Fruit fly (Drosophila melanogaster): ENCODE measurements around the gene Hsc70-1.
A peak's percentile ranks its signal among the peaks of the same experiment; 100 is the strongest.

Gene Hsc70-1

DNA sequence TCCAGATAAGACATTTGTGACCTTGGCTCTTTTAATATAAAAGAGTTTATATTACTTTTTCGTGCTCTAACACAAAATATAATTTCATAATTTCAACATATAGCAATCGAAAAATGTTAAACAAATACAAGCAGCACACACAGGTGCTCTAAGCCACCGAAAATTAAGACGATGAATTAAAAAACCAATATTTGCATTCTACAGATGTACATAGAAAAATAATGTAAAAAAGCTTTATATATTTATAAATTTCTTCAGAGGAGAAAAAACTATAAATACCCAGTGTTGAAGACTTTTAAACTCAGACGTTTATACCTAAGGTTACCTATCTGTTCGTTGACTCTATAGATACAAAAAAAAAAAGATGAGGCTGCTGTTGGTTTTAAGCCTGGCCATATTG is 13.7 kb downstream of the Hsc70-1 start, which contains the start of gene CG9040:
TSS of gene CG9040 (plus strand) at position 301 of the 400 bp plus-strand sequence.
- TF ChIP-seq CG18599 (GFP tag; optimal IDR thresholded peaks at IDR 0.05) (peak; percentile 21), zfh2 (GFP tag; optimal IDR thresholded peaks at IDR 0.05) (no peak), lab (GFP tag; optimal IDR thresholded peaks at IDR 0.05) (peak; percentile 41), CG1024 (GFP tag; IDR thresholded peaks at IDR 0.05) (no peak)

DNA sequence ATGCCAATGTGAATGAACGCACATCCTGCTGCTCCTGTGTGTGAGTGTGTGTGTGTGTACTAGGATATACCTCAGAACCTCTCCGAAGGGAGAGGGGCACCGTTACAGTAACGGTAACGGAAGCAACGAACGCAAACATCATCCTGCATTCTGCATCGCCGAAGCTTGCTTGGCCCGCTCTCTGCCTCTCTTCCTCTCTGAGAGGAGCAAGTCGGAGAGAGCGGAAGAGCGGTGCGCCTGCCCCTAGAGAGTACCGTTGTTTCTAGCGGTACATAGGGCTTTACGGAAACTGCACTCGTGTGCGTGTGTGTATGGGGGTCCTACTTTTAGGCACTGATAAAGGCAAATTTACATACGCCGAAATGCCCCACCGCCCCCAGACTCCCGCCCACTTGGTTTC is 17.5 kb downstream of the Hsc70-1 start:
- TF ChIP-seq CG11456 (GFP tag; IDR thresholded peaks at IDR 0.05) (0 out of 3 replicates have a peak, but pooled peaks have one; percentile 27), chinmo (GFP tag; IDR thresholded peaks at IDR 0.05; ENCODE audit: partially characterized antibody) (0 out of 4 replicates have a peak, but pooled peaks have one; percentile 22), gcm (GFP tag; optimal IDR thresholded peaks at IDR 0.05) (no peak), Oaz (GFP tag; IDR thresholded peaks at IDR 0.05) (0 out of 2 replicates have a peak, but pooled peaks have one; percentile 4), CG12659 (GFP tag; optimal IDR thresholded peaks at IDR 0.05) (no peak), CG31441 (GFP tag; IDR thresholded peaks at IDR 0.05) (no peak), NFAT (GFP tag; IDR thresholded peaks at IDR 0.05) (peak; percentile 18; the same call in 1 of the 2 replicates), Deaf1 (tag; optimal IDR thresholded peaks at IDR 0.05) (peak; percentile 45), Ets65A (GFP tag) (peak; percentile 64), Trl (optimal IDR thresholded peaks at IDR 0.05) (peak; percentile 31 to 58), Trl (GFP tag; optimal IDR thresholded peaks at IDR 0.05) (no peak), zfh2 (GFP tag; optimal IDR thresholded peaks at IDR 0.05) (no peak)

DNA sequence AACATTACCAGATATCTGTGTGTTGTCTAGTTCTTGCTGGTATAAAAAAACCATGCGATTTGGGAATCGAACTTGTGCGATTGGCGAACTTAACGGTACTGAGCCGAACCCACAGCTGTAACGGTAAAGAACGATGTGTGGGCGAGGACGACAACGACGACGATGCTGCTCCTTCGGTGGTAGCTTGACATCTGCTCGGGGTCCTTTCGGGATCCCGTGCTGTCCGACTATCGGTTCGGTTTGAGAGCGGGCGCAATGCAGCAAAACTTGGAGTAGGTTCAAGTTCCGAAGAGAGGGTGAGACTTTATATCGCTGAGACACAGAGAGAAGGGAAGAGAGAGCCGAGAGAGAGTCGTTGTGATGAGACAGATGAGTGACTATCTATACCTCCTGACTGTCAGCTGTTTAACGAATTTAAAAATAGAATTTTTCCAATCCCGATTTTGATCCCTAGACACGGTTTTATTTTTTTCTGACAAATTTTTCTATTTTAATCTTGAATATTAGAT is 19.4 kb downstream of the Hsc70-1 start, which contains the start of gene CG17364:
TSS of gene CG17364 (minus strand) at position 168 of the 509 bp plus-strand sequence.
- TF ChIP-seq yki (optimal IDR thresholded peaks at IDR 0.05) (peak; percentile 17), CG18476 (GFP tag; optimal IDR thresholded peaks at IDR 0.05) (no peak), Dip2 (GFP tag; IDR thresholded peaks at IDR 0.05) (no peak), Trl (optimal IDR thresholded peaks at IDR 0.05) (peak; percentile 69 to 72), Trl (GFP tag; optimal IDR thresholded peaks at IDR 0.05) (no peak), so (GFP tag; IDR thresholded peaks at IDR 0.05) (0 out of 3 replicates have a peak, but pooled peaks have one; percentile 22), BtbVII (GFP tag; optimal IDR thresholded peaks at IDR 0.05) (peak; percentile 10), maf-S (GFP tag; optimal IDR thresholded peaks at IDR 0.05) (no peak), inv (GFP tag; IDR thresholded peaks at IDR 0.05; ENCODE audit: partially characterized antibody) (no peak), CG5180 (GFP tag; optimal IDR thresholded peaks at IDR 0.05) (peak; percentile 5), Deaf1 (tag; optimal IDR thresholded peaks at IDR 0.05) (peak; percentile 96), CrebB (tag; optimal IDR thresholded peaks at IDR 0.05) (no peak), CG18599 (GFP tag; optimal IDR thresholded peaks at IDR 0.05) (peak; percentile 10), ci (GFP tag; IDR thresholded peaks at IDR 0.05) (0 out of 3 replicates have a peak, but pooled peaks have one; percentile 26), ab (GFP tag; optimal IDR thresholded peaks at IDR 0.05) (no peak), CG13894 (tag; optimal IDR thresholded peaks at IDR 0.05) (peak; percentile 8), CG32767 (GFP tag; IDR thresholded peaks at IDR 0.05) (no peak), zfh1 (GFP tag; IDR thresholded peaks at IDR 0.05) (0 out of 3 replicates have a peak, but pooled peaks have one; percentile 9), chinmo (GFP tag; IDR thresholded peaks at IDR 0.05; ENCODE audit: partially characterized antibody) (0 out of 4 replicates have a peak, but pooled peaks have one; percentile 48)

DNA sequence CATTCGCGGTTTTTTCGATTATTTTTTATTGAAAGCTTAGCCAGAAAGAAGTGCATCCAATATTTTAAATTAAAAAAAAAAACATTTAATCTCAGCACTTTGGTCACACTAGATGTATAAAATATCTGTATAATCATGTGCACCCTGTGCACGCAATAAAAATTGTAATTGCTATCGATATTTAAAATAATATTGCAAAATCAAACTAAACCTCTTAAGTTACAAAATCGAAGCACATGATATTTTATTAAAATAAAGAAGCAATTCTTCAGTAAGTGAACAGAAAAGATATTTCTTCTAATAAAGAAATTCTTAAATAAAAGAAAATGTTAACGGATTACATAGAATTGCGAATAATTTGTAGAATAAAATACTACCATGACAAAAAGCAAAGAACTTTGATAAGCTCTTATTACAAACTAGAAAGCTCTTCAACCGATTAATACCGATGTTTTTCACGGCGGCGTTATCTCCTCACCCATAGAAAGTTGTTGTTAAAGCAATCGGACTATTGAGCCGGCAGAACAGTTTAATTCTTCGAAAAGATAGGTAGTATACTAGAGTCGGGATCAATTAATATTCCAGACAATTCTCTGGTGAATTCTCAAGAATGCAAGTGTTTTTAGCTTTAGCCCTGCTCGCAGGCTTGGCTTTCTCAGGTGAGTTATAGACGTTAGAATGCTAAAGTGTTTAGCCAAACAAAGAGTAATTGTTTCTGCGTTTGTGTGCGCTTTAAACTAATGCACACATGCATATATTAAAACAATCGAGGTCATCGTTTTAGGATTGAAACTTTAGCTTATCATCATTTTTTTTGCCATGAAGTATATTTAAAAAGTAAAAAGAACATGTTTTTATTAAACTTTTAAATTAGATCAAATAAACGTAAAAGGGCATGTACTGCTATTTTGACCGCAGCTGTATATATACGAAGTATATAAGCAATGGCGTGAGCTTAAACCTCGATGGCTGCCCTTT is 20.2 kb downstream of the Hsc70-1 start, which contains the start of gene CtsK1:
TSS of gene CtsK1 (plus strand) at position 490 of the 978 bp plus-strand sequence.
- TF ChIP-seq pita (GFP tag; optimal IDR thresholded peaks at IDR 0.05) (no peak), zen2 (GFP tag; IDR thresholded peaks at IDR 0.05; ENCODE audit: partially characterized antibody) (peak; percentile 73; the same call in 1 of the 3 replicates), en (GFP tag; optimal IDR thresholded peaks at IDR 0.05) (no peak), CG4360 (GFP tag; IDR thresholded peaks at IDR 0.05) (no peak), CG7786 (GFP tag; optimal IDR thresholded peaks at IDR 0.05) (no peak), peb (GFP tag; IDR thresholded peaks at IDR 0.05) (no peak), zf30C (GFP tag; optimal IDR thresholded peaks at IDR 0.05) (no peak), Sry-β (GFP tag; optimal IDR thresholded peaks at IDR 0.05) (no peak), CG16815 (GFP tag; optimal IDR thresholded peaks at IDR 0.05) (no peak), NK7.1 (GFP tag; optimal IDR thresholded peaks at IDR 0.05) (no peak), kay (GFP tag; optimal IDR thresholded peaks at IDR 0.05) (no peak), CG17912 (GFP tag; optimal IDR thresholded peaks at IDR 0.05) (no peak), mam (GFP tag; optimal IDR thresholded peaks at IDR 0.05) (no peak), Camta (GFP tag; optimal IDR thresholded peaks at IDR 0.05) (no peak), CG10654 (GFP tag; optimal IDR thresholded peaks at IDR 0.05) (no peak)

Data from whole organism, embryonic.